Worm (Caenorhabditis elegans): ENCODE measurements around the gene srbc-66.

DNA sequence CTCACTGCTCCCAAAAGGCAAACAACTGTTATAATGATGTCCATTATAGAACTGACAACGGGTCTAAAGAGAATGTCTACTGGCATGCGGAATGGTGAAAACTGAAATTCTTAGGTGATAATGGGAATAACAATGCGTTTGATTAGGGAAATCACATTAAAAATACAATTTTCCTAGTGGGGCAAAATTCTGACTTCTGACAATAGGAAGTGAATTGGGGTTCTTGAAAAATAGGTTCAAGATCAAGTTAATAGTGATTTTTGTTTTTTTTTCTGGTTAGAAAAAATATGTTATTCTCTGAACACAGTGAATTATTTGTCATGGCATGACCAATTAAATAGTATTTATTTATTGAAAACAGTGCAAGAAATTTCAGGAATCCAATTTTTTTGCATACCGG is 43.6 kb upstream of the srbc-66 start, which contains the start of gene srbc-32:
- TF ChIP-seq zag-1 (tag; optimal IDR thresholded peaks at IDR 0.05) (no peak), ceh-16 (tag; optimal IDR thresholded peaks at IDR 0.05) (no peak), ama-1 (optimal IDR thresholded peaks at IDR 0.05) (no peak), ztf-4 (tag; optimal IDR thresholded peaks at IDR 0.05) (no peak), aly-2 (tag; optimal IDR thresholded peaks at IDR 0.05) (no peak), lin-39 (tag; optimal IDR thresholded peaks at IDR 0.05) (no peak), fkh-10 (GFP tag; optimal IDR thresholded peaks at IDR 0.05) (no peak), nhr-25 (tag; optimal IDR thresholded peaks at IDR 0.05) (no peak), nhr-77 (tag; optimal IDR thresholded peaks at IDR 0.05) (no peak), nhr-76 (tag; optimal IDR thresholded peaks at IDR 0.05) (no peak), elt-2 (tag; optimal IDR thresholded peaks at IDR 0.05) (no peak), fos-1 (tag; optimal IDR thresholded peaks at IDR 0.05) (no peak), tbx-2 (tag; optimal IDR thresholded peaks at IDR 0.05) (no peak)

Data from whole organism, L3 larva.